Worm (Caenorhabditis elegans) whole organism, late embryonic: ENCODE data around the gene cutl-18.

Experiments
- C08G9.2 ChIP-seq: sonication (generic microtip); optimal IDR thresholded peaks from 2 replicates; lab custom pipeline; 2016; ENCODE audit warnings: mild to moderate bottlenecking, missing genetic modification characterization, moderate library complexity, missing compliant biosample characterization
- F13H6.1 ChIP-seq: sonication (generic microtip); optimal IDR thresholded peaks from 2 replicates; lab custom pipeline; 2016; ENCODE audit warnings: missing genetic modification characterization, missing compliant biosample characterization
- ceh-18 ChIP-seq: sonication (generic microtip); optimal IDR thresholded peaks from 2 replicates; lab custom pipeline; 2016; ENCODE audit warnings: missing genetic modification characterization, missing compliant biosample characterization
- ceh-22 ChIP-seq: sonication (generic microtip); optimal IDR thresholded peaks from 2 replicates; lab custom pipeline; 2017; ENCODE audit warnings: missing biosample characterization, missing genetic modification characterization
- ceh-31 ChIP-seq: sonication (generic microtip); optimal IDR thresholded peaks from 2 replicates; lab custom pipeline; 2016; ENCODE audit warnings: missing genetic modification characterization, missing compliant biosample characterization
- ceh-34 ChIP-seq: sonication (generic microtip); optimal IDR thresholded peaks from 2 replicates; lab custom pipeline; 2016; ENCODE audit warnings: mild to moderate bottlenecking, missing genetic modification characterization, missing compliant biosample characterization
- ceh-45 ChIP-seq: fragments of 200-800 bp; sonication (Bioruptor generic); IDR thresholded peaks from 2 replicates; pipeline ENCODE4 v1.3.6; 2022; ENCODE audit warnings: missing genetic modification reagents, missing genetic modification characterization, missing compliant biosample characterization
- ceh-6 ChIP-seq: fragments of 200-800 bp; sonication (Bioruptor generic); optimal IDR thresholded peaks from 2 replicates; lab custom pipeline; 2018; ENCODE audit warnings: mild to moderate bottlenecking, missing genetic modification characterization, missing compliant biosample characterization
- nfya-1 ChIP-seq: sonication (generic microtip); optimal IDR thresholded peaks from 2 replicates; lab custom pipeline; 2017; ENCODE audit warnings: missing genetic modification characterization, mild to moderate bottlenecking, missing compliant biosample characterization, antibody characterized with exemption, moderate library complexity
- nhr-11 ChIP-seq: fragments of 150-350 bp; optimal IDR thresholded peaks from 2 replicates; lab custom pipeline; 2014; ENCODE audit warnings: missing biosample characterization, missing genetic modification characterization
- pha-2 ChIP-seq: sonication (generic microtip); optimal IDR thresholded peaks from 2 replicates; lab custom pipeline; 2017; ENCODE audit warnings: mild to moderate bottlenecking, missing genetic modification characterization, missing compliant biosample characterization
- pha-4 ChIP-seq: fragments of 150-350 bp; optimal IDR thresholded peaks from 2 replicates; lab custom pipeline; 2018; ENCODE audit warnings: missing biosample characterization, missing genetic modification reagents, missing genetic modification characterization
- sox-2 ChIP-seq: fragments of 200-800 bp; sonication (Bioruptor generic); IDR thresholded peaks from 2 replicates; pipeline ENCODE4 v1.3.6; 2022; ENCODE audit warnings: missing genetic modification reagents, missing genetic modification characterization, missing compliant biosample characterization
- unc-42 ChIP-seq: sonication (generic microtip); optimal IDR thresholded peaks from 2 replicates; lab custom pipeline; 2016; ENCODE audit warnings: missing genotype, missing genetic modification characterization, missing compliant biosample characterization

DNA sequence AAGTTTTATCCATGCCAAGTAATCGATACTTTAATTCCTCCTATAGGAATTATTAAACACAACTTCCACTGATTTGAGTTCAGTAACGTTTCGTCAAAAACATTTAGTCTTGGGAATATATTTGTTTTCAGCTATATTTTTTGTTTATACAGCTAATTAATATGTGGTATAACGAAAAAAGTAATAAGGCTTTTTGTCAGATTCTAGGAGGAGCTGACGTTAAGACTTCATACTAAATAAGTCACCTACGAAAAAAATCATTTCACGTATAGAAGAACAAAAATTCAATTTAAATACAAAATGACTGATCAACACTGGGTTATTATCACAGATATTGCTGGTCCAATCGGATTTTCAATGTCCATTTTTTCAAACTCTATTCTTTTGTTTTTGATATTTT, 47.9 kb downstream of the cutl-18 start, which contains the start of gene str-115:
- TF ChIP-seq C08G9.2 (tag; lab: Kevin White, UChicago), result no peak
- no peak for TF ChIP-seq sox-2
- no peak for TF ChIP-seq ceh-22 (tag; lab: Kevin White, UChicago)
- no peak for TF ChIP-seq nfya-1 (tag; lab: Kevin White, UChicago)
- no peak for TF ChIP-seq F13H6.1 (tag; lab: Kevin White, UChicago)
- no peak for TF ChIP-seq ceh-6 (GFP tag; lab: Kevin White, UChicago)
- no peak for TF ChIP-seq ceh-18
- TF ChIP-seq ceh-34 (tag; lab: Kevin White, UChicago), result no peak
- TF ChIP-seq pha-2 (tag; lab: Kevin White, UChicago), result no peak
- TF ChIP-seq pha-4, result no peak
- TF ChIP-seq ceh-31 (tag; lab: Kevin White, UChicago), result no peak
- no peak for TF ChIP-seq ceh-45 (GFP tag; lab: Robert Waterston, UW)
- no peak for TF ChIP-seq nhr-11 (tag; lab: Kevin White, UChicago)
- no peak for TF ChIP-seq unc-42
